Fruit fly (Drosophila melanogaster): ENCODE measurements around the gene NetA.

DNA sequence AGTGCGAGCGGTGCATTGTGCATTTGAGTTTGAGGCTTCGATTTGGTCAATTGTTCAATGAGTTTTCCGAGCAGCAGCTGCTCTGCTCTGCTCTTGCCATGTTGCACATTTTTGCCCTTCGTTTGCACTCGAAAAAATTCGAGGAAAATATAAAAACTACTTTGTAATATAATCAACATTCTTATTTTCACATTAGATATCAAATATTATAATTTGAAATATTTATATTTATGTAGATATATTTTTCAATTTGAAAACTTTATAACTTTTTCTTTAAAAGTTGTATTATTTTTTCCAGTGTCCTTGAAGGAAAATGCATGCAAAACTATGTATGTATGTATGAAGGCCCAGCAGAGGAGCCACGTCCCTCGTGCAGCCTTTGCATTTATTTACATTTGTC lies 24.3 kb downstream of the NetA start:
- TF ChIP-seq EcR (GFP tag; optimal IDR thresholded peaks at IDR 0.05) = no peak
- TF ChIP-seq usp (GFP tag; optimal IDR thresholded peaks at IDR 0.05) = no peak
- TF ChIP-seq pan (optimal IDR thresholded peaks at IDR 0.05) = no peak
- TF ChIP-seq CG8478 (optimal IDR thresholded peaks at IDR 0.05) = no peak
- no peak for TF ChIP-seq Dll (optimal IDR thresholded peaks at IDR 0.05)
